Worm (Caenorhabditis elegans): ENCODE measurements around the gene R09A8.9.
A peak's percentile ranks its signal among the peaks of the same experiment; 100 is the strongest.

The R09A8.9 gene

DNA sequence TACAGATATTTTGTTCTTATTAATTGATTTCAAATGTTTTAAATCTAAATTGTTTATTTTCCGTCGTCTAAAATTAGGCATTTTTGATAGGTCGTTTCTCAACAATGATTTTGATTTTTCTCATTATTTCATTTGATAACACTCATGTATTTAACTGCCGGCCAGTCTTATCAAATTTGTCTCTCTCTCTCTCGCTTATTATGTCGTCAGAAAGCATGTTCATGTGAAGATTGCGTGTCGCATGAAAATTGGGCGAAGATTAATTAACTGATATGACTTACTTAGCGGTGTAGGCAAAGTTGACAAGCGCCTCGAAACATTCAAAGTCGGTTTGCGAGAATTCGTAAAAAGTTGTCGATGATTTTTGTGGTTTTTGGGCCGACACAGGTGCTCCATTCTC is 24.1 kb downstream of the R09A8.9 start:
- TF ChIP-seq ets-5 (GFP tag; IDR thresholded peaks at IDR 0.05) = no peak
- peak; percentile 25 for TF ChIP-seq snu-23 (GFP tag; optimal IDR thresholded peaks at IDR 0.05)
- no peak for TF ChIP-seq nhr-47 (tag; optimal IDR thresholded peaks at IDR 0.05)
- TF ChIP-seq fkh-4 (tag; optimal IDR thresholded peaks at IDR 0.05; ENCODE audit: borderline replicate concordance) = no peak
- TF ChIP-seq hpl-2 (GFP tag; optimal IDR thresholded peaks at IDR 0.05) = no peak
- no peak for TF ChIP-seq ces-1 (GFP tag; optimal IDR thresholded peaks at IDR 0.05)
- peak; percentile 62 for TF ChIP-seq pqm-1 (tag; optimal IDR thresholded peaks at IDR 0.05)
- TF ChIP-seq mep-1 (tag; optimal IDR thresholded peaks at IDR 0.05) = no peak
- TF ChIP-seq lin-39 (tag; optimal IDR thresholded peaks at IDR 0.05) = no peak
- TF ChIP-seq fkh-10 (GFP tag; optimal IDR thresholded peaks at IDR 0.05) = no peak
- TF ChIP-seq mef-2 (tag; optimal IDR thresholded peaks at IDR 0.05) = no peak
- no peak for TF ChIP-seq dpl-1 (GFP tag; optimal IDR thresholded peaks at IDR 0.05)
- no peak for TF ChIP-seq pag-3 (tag; optimal IDR thresholded peaks at IDR 0.05; ENCODE audit: borderline replicate concordance, insufficient read depth)
- TF ChIP-seq irx-1 (tag; optimal IDR thresholded peaks at IDR 0.05) = no peak
- no peak for TF ChIP-seq lin-15B (tag; optimal IDR thresholded peaks at IDR 0.05)
- peak; percentile 71 for TF ChIP-seq nhr-85 (tag)
- TF ChIP-seq nhr-19 (GFP tag; conservative IDR thresholded peaks at IDR 0.05) = peak; percentile 17; the same call in 1 of the 2 replicates
- TF ChIP-seq hlh-17 (GFP tag; optimal IDR thresholded peaks at IDR 0.05; ENCODE audit: borderline replicate concordance) = no peak
- no peak for TF ChIP-seq unc-30 (tag; optimal IDR thresholded peaks at IDR 0.05)
- TF ChIP-seq tlp-1 (tag; optimal IDR thresholded peaks at IDR 0.05) = no peak
- no peak for TF ChIP-seq nhr-77 (tag; optimal IDR thresholded peaks at IDR 0.05)
- TF ChIP-seq skn-1 (tag; optimal IDR thresholded peaks at IDR 0.05) = no peak
- no peak for TF ChIP-seq unc-62 (GFP tag; optimal IDR thresholded peaks at IDR 0.05)
- peak; percentile 23 for TF ChIP-seq tbx-2 (tag; optimal IDR thresholded peaks at IDR 0.05)
- TF ChIP-seq zip-4 (GFP tag; optimal IDR thresholded peaks at IDR 0.05) = no peak
- no peak for TF ChIP-seq ceh-88 (GFP tag; IDR thresholded peaks at IDR 0.05)
- no peak for TF ChIP-seq snpc-4 (tag; optimal IDR thresholded peaks at IDR 0.05)
- TF ChIP-seq nhr-237 (tag; optimal IDR thresholded peaks at IDR 0.05) = no peak
- TF ChIP-seq nhr-90 (tag; optimal IDR thresholded peaks at IDR 0.05; ENCODE audit: poor library complexity) = peak; percentile 34
- no peak for TF ChIP-seq egl-13 (tag; optimal IDR thresholded peaks at IDR 0.05)
- TF ChIP-seq ama-1 (optimal IDR thresholded peaks at IDR 0.05) = no peak
- peak; percentile 63 for TF ChIP-seq nhr-20 (tag; optimal IDR thresholded peaks at IDR 0.05)
- no peak for TF ChIP-seq nhr-12 (tag; optimal IDR thresholded peaks at IDR 0.05)
- no peak for TF ChIP-seq lir-3 (tag; optimal IDR thresholded peaks at IDR 0.05; ENCODE audit: poor library complexity)
- no peak for TF ChIP-seq egl-27 (tag; optimal IDR thresholded peaks at IDR 0.05)
- peak in 1 of 2 experiments; percentile 19 for TF ChIP-seq mdl-1 (tag; optimal IDR thresholded peaks at IDR 0.05)
- no peak for TF ChIP-seq rnt-1 (tag; optimal IDR thresholded peaks at IDR 0.05)
- TF ChIP-seq xbp-1 (tag; optimal IDR thresholded peaks at IDR 0.05) = no peak
- no peak for TF ChIP-seq efl-1 (optimal IDR thresholded peaks at IDR 0.05)
- no peak for TF ChIP-seq efl-1 (GFP tag; optimal IDR thresholded peaks at IDR 0.05 in 1 of 2)
- no peak for TF ChIP-seq zag-1 (tag; optimal IDR thresholded peaks at IDR 0.05)
- no peak for TF ChIP-seq ceh-90 (tag; optimal IDR thresholded peaks at IDR 0.05)
- no peak for TF ChIP-seq C04F5.9 (tag; optimal IDR thresholded peaks at IDR 0.05)
- TF ChIP-seq lin-14 (GFP tag; optimal IDR thresholded peaks at IDR 0.05) = peak; percentile 56
- no peak for TF ChIP-seq nhr-84 (tag; optimal IDR thresholded peaks at IDR 0.05)
- TF ChIP-seq C34B4.2 (tag; optimal IDR thresholded peaks at IDR 0.05) = no peak
- no peak for TF ChIP-seq efl-3 (GFP tag; optimal IDR thresholded peaks at IDR 0.05)
- TF ChIP-seq mab-9 (GFP tag; IDR thresholded peaks at IDR 0.05) = no peak
- TF ChIP-seq swsn-7 (tag; optimal IDR thresholded peaks at IDR 0.05) = no peak
- TF ChIP-seq dsc-1 (tag; optimal IDR thresholded peaks at IDR 0.05) = no peak
- TF ChIP-seq ztf-4 (tag; optimal IDR thresholded peaks at IDR 0.05) = no peak
- TF ChIP-seq alr-1 (tag; optimal IDR thresholded peaks at IDR 0.05; ENCODE audit: borderline replicate concordance) = no peak
- peak in 1 of 2 experiments; percentile 14 for TF ChIP-seq lsy-2 (tag; optimal IDR thresholded peaks at IDR 0.05)
- peak; percentile 56 for TF ChIP-seq nhr-71 (tag; optimal IDR thresholded peaks at IDR 0.05)

All from whole organism, L1 larva.